Fruit fly (Drosophila melanogaster): ENCODE data around the gene CG43294.
A peak's percentile ranks its signal among the peaks of the same experiment; 100 is the strongest.

CG43294 gene

DNA sequence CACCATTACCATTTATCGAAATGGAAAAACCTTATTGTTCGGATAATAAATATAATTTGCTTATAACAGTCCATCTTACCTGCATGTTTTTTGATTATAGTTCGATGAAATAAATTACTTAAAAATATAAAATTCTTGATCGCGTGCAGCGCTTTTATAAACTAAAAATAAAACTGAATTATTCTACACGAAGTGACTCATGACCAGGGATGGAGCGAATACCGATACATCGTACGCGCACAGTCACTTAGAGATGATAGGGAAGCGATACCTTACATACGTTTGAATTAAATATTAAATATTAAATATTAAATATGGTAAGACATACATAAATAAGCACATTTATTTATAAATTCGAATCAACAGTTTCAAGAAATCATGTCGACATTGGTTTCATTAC, 34.9 kb downstream of the CG43294 start, which contains the start of gene viaf:
viaf (minus strand) TSS at position 220 of the 400 bp plus-strand sequence.
- TF ChIP-seq lz (GFP tag; optimal IDR thresholded peaks at IDR 0.05) (no peak), Sox15 (GFP tag; optimal IDR thresholded peaks at IDR 0.05) (peak; percentile 3), pdm3 (GFP tag; optimal IDR thresholded peaks at IDR 0.05) (no peak), CG8319 (GFP tag; optimal IDR thresholded peaks at IDR 0.05) (no peak), CG31627 (GFP tag; optimal IDR thresholded peaks at IDR 0.05) (peak; percentile 17), fd85E (GFP tag; optimal IDR thresholded peaks at IDR 0.05) (no peak), cyc (GFP tag; optimal IDR thresholded peaks at IDR 0.05) (peak; percentile 40), CG10669 (GFP tag; optimal IDR thresholded peaks at IDR 0.05) (no peak)

DNA sequence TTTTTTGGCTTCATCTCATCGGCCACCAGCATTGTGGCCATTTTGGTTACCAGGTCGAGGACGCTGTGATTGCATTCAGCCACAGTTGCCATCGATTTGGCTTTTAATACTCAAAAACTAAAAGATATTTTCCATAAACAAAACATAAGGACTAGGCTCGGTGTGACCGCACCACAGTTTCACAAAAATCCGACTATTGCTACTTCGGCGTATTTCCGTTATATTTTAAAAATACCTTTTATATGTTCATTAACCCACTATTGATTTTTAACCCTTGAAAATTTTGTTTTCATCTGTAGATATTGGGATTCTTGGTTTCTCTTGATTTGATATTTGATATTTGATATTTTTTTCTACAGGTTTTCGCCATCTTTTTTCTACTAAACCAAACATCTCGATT, 39.9 kb downstream of the CG43294 start, which contains the start of gene Grip163:
Grip163 (minus strand) TSS at position 180 of the 400 bp plus-strand sequence.
- TF ChIP-seq cyc (GFP tag; optimal IDR thresholded peaks at IDR 0.05): peak; percentile 2
- TF ChIP-seq esn (GFP tag; optimal IDR thresholded peaks at IDR 0.05): no peak
- TF ChIP-seq Ets96B (tag; optimal IDR thresholded peaks at IDR 0.05): no peak
- no peak for TF ChIP-seq topi (GFP tag; optimal IDR thresholded peaks at IDR 0.05)
- no peak for TF ChIP-seq CG1621 (tag; optimal IDR thresholded peaks at IDR 0.05)
- TF ChIP-seq Ets21C (GFP tag; optimal IDR thresholded peaks at IDR 0.05): no peak
- TF ChIP-seq CG32006 (GFP tag; optimal IDR thresholded peaks at IDR 0.05): no peak

DNA sequence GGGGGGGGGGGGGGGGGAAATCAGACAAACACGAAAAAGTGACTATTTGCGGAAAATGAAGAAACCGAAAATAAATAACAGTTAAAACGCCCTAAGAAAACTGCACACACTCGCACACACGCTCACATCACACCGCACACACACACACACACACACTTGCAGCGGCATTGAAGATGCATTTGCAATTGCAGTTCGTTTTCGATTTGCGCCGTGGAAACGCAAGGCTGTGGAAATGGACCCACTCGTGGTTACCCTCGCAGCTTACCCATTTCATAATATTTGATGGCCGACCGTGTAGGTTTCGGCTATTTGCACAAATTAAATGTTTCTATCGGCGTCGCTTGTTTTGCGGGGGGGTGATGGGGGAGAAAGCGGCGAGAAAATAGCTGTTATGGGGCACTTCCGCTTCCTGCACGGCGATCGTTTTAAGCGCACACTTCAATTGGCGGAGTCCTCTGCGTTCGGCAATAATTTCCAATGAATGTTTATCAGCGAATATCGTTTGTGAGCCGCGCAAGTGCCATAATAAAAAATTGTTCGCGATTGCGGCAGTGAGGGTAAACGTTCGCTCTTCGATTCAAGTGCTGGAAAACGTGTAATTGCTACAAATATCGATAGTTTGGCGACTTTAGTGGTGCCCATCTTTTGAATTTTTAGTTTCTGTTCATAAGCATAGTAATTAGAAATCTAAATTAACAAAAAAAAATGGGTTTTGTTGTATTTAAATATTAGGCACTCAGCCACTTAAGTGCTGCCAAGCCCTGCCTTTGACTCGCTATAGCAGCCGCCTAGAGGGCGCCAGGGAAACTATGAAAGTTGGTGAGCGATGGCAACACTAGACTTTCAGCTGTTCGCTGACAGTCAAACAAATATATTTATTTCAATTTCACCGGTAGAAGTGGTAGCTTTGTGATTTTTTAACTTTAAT, 44.5 kb downstream of the CG43294 start, which contains the start of the genes Pop2 and CG6928:
Pop2 (minus strand) TSS at position 595 of the 928 bp plus-strand sequence.
CG6928 (plus strand) TSS at position 835 of the 928 bp plus-strand sequence.
- TF ChIP-seq pdm3 (GFP tag; optimal IDR thresholded peaks at IDR 0.05) (no peak), Ets96B (tag; optimal IDR thresholded peaks at IDR 0.05) (no peak), Gug (GFP tag; IDR thresholded peaks at IDR 0.05) (0 out of 2 replicates have a peak, but pooled peaks have one; percentile 39), vri (GFP tag; optimal IDR thresholded peaks at IDR 0.05) (no peak), fd85E (GFP tag; optimal IDR thresholded peaks at IDR 0.05) (peak; percentile 24), CG8632 (GFP tag; optimal IDR thresholded peaks at IDR 0.05) (no peak), Eip75B (GFP tag; optimal IDR thresholded peaks at IDR 0.05) (peak; percentile 55), CG15336 (GFP tag; IDR thresholded peaks at IDR 0.05) (peak; percentile 26; the same call in 1 of the 2 replicates), svp (GFP tag) (no peak), CG6276 (GFP tag; optimal IDR thresholded peaks at IDR 0.05) (no peak), net (GFP tag; optimal IDR thresholded peaks at IDR 0.05) (no peak), CG6854 (GFP tag; optimal IDR thresholded peaks at IDR 0.05) (no peak), CG11902 (GFP tag; optimal IDR thresholded peaks at IDR 0.05) (peak; percentile 39), CG11294 (GFP tag; IDR thresholded peaks at IDR 0.05) (peak; percentile 19; the same call in 1 of the 2 replicates), esn (GFP tag; optimal IDR thresholded peaks at IDR 0.05) (peak; percentile 73), spab (GFP tag; optimal IDR thresholded peaks at IDR 0.05) (no peak), CG10631 (GFP tag; optimal IDR thresholded peaks at IDR 0.05) (peak; percentile 75), Eip93F (GFP tag; optimal IDR thresholded peaks at IDR 0.05) (no peak), Blimp-1 (GFP tag; optimal IDR thresholded peaks at IDR 0.05) (no peak), CG6792 (GFP tag; optimal IDR thresholded peaks at IDR 0.05) (peak; percentile 12), Hr4 (GFP tag; optimal IDR thresholded peaks at IDR 0.05) (peak; percentile 63), CG1621 (tag; optimal IDR thresholded peaks at IDR 0.05) (no peak), CG34406 (GFP tag; optimal IDR thresholded peaks at IDR 0.05) (peak; percentile 22), dac (GFP tag; optimal IDR thresholded peaks at IDR 0.05) (no peak), cyc (GFP tag; optimal IDR thresholded peaks at IDR 0.05) (peak; percentile 80), fkh (GFP tag; optimal IDR thresholded peaks at IDR 0.05) (peak; percentile 29), Hr38 (GFP tag; optimal IDR thresholded peaks at IDR 0.05) (peak; percentile 75), dsx (GFP tag; optimal IDR thresholded peaks at IDR 0.05; ENCODE audit: poor library complexity, severe bottlenecking) (no peak), salr (GFP tag; optimal IDR thresholded peaks at IDR 0.05) (peak in 1 of 2 experiments; percentile 6), eg (GFP tag; IDR thresholded peaks at IDR 0.05) (peak; percentile 59), Sox15 (GFP tag; optimal IDR thresholded peaks at IDR 0.05) (peak; percentile 51), Smox (GFP tag; optimal IDR thresholded peaks at IDR 0.05) (no peak), CG16779 (tag; optimal IDR thresholded peaks at IDR 0.05) (no peak), CG3919 (GFP tag; optimal IDR thresholded peaks at IDR 0.05) (no peak), Met (GFP tag; optimal IDR thresholded peaks at IDR 0.05) (peak; percentile 45), CG7368 (GFP tag; optimal IDR thresholded peaks at IDR 0.05) (peak; percentile 21), Sox102F (GFP tag; optimal IDR thresholded peaks at IDR 0.05) (peak; percentile 52), CG6163 (GFP tag; IDR thresholded peaks at IDR 0.05) (peak; percentile 61; the same call in 1 of the 3 replicates)
